Worm (Caenorhabditis elegans) whole organism, L4 larva: Measurements from ENCODE around the gene snb-7.

ENCODE experiments used
- ZK337.2 ChIP-seq: fragments of 200-800 bp; sonication (Bioruptor generic); IDR thresholded peaks from 2 replicates; pipeline ENCODE4 v1.3.6; 2022; ENCODE audit warnings: missing genetic modification reagents, missing genetic modification characterization, missing compliant biosample characterization
- ZK546.5 ChIP-seq, 2 experiments: sonication (generic microtip); optimal IDR thresholded peaks; 2 replicates each; lab custom pipeline; 2017; ENCODE audit warnings: missing biosample characterization in 2 of 2, missing genetic modification characterization in 2 of 2
- ama-1 ChIP-seq: fragments of 150-350 bp; optimal IDR thresholded peaks from 2 replicates; lab custom pipeline; 2014; ENCODE audit warnings: inconsistent platforms, mixed read lengths
- daf-16 ChIP-seq, 3 experiments: sonication (generic microtip); optimal IDR thresholded peaks; 2 replicates each; lab custom pipeline; 2016 to 2017; ENCODE audit warnings: missing genetic modification characterization in 3 of 3, missing genetic modification reagents in 3 of 3, mild to moderate bottlenecking in 2 of 3, missing compliant biosample characterization in 2 of 3, missing biosample characterization in 1 of 3, moderate library complexity in 1 of 3
- lin-38 ChIP-seq: fragments of 200-800 bp; sonication (Bioruptor generic); IDR thresholded peaks from 2 replicates; pipeline ENCODE4 v1.3.6; 2022; ENCODE audit warnings: missing genetic modification reagents, missing genetic modification characterization, missing compliant biosample characterization
- lsy-2 ChIP-seq, 2 experiments: fragments of 150-350 bp in 1 of 2; sonication (generic microtip) in 1 of 2; optimal IDR thresholded peaks; 2 replicates each; lab custom pipeline; 2014 to 2017; ENCODE audit warnings: missing biosample characterization in 2 of 2, missing genetic modification characterization in 2 of 2
- madf-9 ChIP-seq: fragments of 200-800 bp; sonication (Bioruptor generic); conservative IDR thresholded peaks from 2 replicates; pipeline ENCODE4 v1.3.6; 2022; ENCODE audit warnings: missing genetic modification reagents, missing genetic modification characterization, missing compliant biosample characterization
- mdl-1 ChIP-seq, 2 experiments: fragments of 150-350 bp in 1 of 2; sonication (generic microtip) in 1 of 2; optimal IDR thresholded peaks; 2 replicates each; lab custom pipeline; 2014 to 2017; ENCODE audit warnings: missing biosample characterization in 2 of 2, missing genetic modification characterization in 2 of 2
- mep-1 ChIP-seq: fragments of 150-350 bp; sonication (generic microtip); optimal IDR thresholded peaks from 3 replicates; lab custom pipeline; 2014; ENCODE audit warnings: missing biosample characterization, missing genetic modification characterization
- snpc-4 ChIP-seq: fragments of 150-350 bp; optimal IDR thresholded peaks from 2 replicates; lab custom pipeline; 2014; ENCODE audit warnings: missing biosample characterization, missing genetic modification characterization
- zip-11 ChIP-seq: fragments of 200-800 bp; sonication (Bioruptor generic); IDR thresholded peaks from 2 replicates; pipeline ENCODE4 v1.3.6; 2022; ENCODE audit warnings: missing genetic modification characterization, missing compliant biosample characterization

ce11 chrIV:12565933-12566540 lies 5.4 kb downstream of the snb-7 start, which contains the start of gene eak-7:
- TF ChIP-seq ZK546.5 (tag; optimal IDR thresholded peaks at IDR 0.05; lab: Kevin White, UChicago) (no peak), lin-38 (no peak), ama-1 (lab: Kevin White, UChicago) (no peak), mdl-1 (tag; optimal IDR thresholded peaks at IDR 0.05; lab: Kevin White, UChicago) (no peak), mep-1 (tag; lab: Kevin White, UChicago) (no peak), zip-11 (GFP tag; lab: Robert Waterston, UW) (no peak), daf-16 (GFP tag; optimal IDR thresholded peaks at IDR 0.05; lab: Kevin White, UChicago) (no peak), daf-16 (tag; optimal IDR thresholded peaks at IDR 0.05; lab: Kevin White, UChicago) (no peak), ZK337.2 (GFP tag; lab: Robert Waterston, UW) (no peak), madf-9 (GFP tag; lab: Robert Waterston, UW) (no peak), lsy-2 (tag; optimal IDR thresholded peaks at IDR 0.05; lab: Kevin White, UChicago) (no peak), snpc-4 (tag; lab: Kevin White, UChicago) (no peak)
